Worm (Caenorhabditis elegans) whole organism, L2 larva: ENCODE data around the gene Y53G8AR.5.

Experiments
- R02D3.7 ChIP-seq: fragments of 150-350 bp; optimal IDR thresholded peaks from 2 replicates; lab custom pipeline; 2014; ENCODE audit warnings: missing biosample characterization, missing genetic modification characterization
- ZK546.5 ChIP-seq: sonication (generic microtip); optimal IDR thresholded peaks from 2 replicates; lab custom pipeline; 2017; ENCODE audit warnings: missing biosample characterization, missing genetic modification characterization
- ama-1 ChIP-seq: fragments of 150-350 bp; optimal IDR thresholded peaks from 2 replicates; lab custom pipeline; 2018; ENCODE audit warnings: inconsistent platforms
- ceh-82 ChIP-seq: fragments of 150-350 bp; optimal IDR thresholded peaks from 2 replicates; lab custom pipeline; 2014; ENCODE audit warnings: missing biosample characterization, missing genetic modification characterization
- lsy-2 ChIP-seq, 2 experiments: fragments of 150-350 bp in 1 of 2; sonication (generic microtip) in 1 of 2; optimal IDR thresholded peaks; 2 replicates each; lab custom pipeline; 2014 to 2017; ENCODE audit warnings: missing biosample characterization in 2 of 2, missing genetic modification characterization in 2 of 2
- nhr-77 ChIP-seq: fragments of 150-350 bp; optimal IDR thresholded peaks from 2 replicates; lab custom pipeline; 2014; ENCODE audit warnings: missing biosample characterization, missing genetic modification characterization
- skn-1 ChIP-seq: sonication (generic microtip); optimal IDR thresholded peaks from 2 replicates; lab custom pipeline; 2017; ENCODE audit warnings: missing biosample characterization, missing genetic modification characterization
- unc-39 ChIP-seq: fragments of 150-350 bp; optimal IDR thresholded peaks from 2 replicates; lab custom pipeline; 2014; ENCODE audit warnings: missing biosample characterization, missing genetic modification characterization
- zag-1 ChIP-seq: fragments of 150-350 bp; optimal IDR thresholded peaks from 2 replicates; lab custom pipeline; 2014; ENCODE audit warnings: missing biosample characterization, missing genetic modification characterization
- ztf-1 ChIP-seq: fragments of 200-800 bp; sonication (Bioruptor generic); conservative IDR thresholded peaks from 2 replicates; pipeline ENCODE4 v1.3.6; 2022; ENCODE audit warnings: missing genetic modification characterization, missing compliant biosample characterization

DNA sequence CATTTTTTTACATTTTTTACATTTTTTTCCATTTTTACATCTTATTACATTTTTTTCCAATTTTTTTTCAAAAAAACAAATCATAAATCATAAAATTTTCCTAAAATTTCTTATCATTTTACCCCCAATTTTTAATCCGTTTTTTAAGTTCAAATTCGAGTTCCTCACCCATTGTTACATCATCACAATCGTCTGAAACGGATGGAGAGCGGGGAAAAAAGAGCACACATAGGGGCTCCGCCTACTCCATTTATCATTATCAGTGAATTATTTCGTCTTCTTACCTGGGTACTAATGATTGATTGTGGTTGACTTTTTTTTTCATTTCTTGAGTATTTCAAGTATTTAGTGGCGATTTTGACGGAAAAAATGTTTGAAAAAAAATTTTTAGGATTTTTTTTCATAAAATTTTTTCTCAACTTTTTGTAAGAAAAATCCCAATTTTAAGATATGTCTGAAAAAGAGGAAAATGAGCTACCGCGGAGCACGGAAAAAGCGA, 15.3 kb upstream of the Y53G8AR.5 start, which contains the start of gene mfsd-8:
- no peak for TF ChIP-seq nhr-77 (tag; lab: Kevin White, UChicago)
- no peak for TF ChIP-seq zag-1 (tag; lab: Kevin White, UChicago)
- no peak for TF ChIP-seq unc-39
- TF ChIP-seq ZK546.5 (tag; lab: Kevin White, UChicago) = no peak
- TF ChIP-seq ceh-82 (tag; lab: Kevin White, UChicago) = no peak
- no peak for TF ChIP-seq ama-1 (lab: Kevin White, UChicago)
- TF ChIP-seq skn-1 (tag; lab: Kevin White, UChicago) = no peak
- TF ChIP-seq R02D3.7 = no peak
- no peak for TF ChIP-seq lsy-2 (tag; optimal IDR thresholded peaks at IDR 0.05; lab: Kevin White, UChicago)
- no peak for TF ChIP-seq ztf-1 (GFP tag; lab: Robert Waterston, UW)
